Worm (Caenorhabditis elegans) whole organism, L3 larva: ENCODE data around the gene ast-1.

Experiments
- R02D3.7 ChIP-seq: fragments of 150-350 bp; optimal IDR thresholded peaks from 2 replicates; lab custom pipeline; 2014; ENCODE audit warnings: missing biosample characterization, missing genetic modification characterization
- ZK546.5 ChIP-seq: sonication (generic microtip); optimal IDR thresholded peaks from 2 replicates; lab custom pipeline; 2017; ENCODE audit warnings: missing biosample characterization, missing genetic modification characterization
- aly-2 ChIP-seq: fragments of 150-350 bp; optimal IDR thresholded peaks from 2 replicates; lab custom pipeline; 2014; ENCODE audit warnings: missing biosample characterization, missing genetic modification characterization
- ama-1 ChIP-seq: fragments of 150-350 bp; optimal IDR thresholded peaks from 2 replicates; lab custom pipeline; 2018
- ceh-16 ChIP-seq: sonication (generic microtip); optimal IDR thresholded peaks from 2 replicates; lab custom pipeline; 2017; ENCODE audit warnings: missing biosample characterization, missing genetic modification characterization
- ceh-28 ChIP-seq: fragments of 150-350 bp; optimal IDR thresholded peaks from 2 replicates; lab custom pipeline; 2014; ENCODE audit warnings: missing biosample characterization, missing genetic modification reagents, missing genetic modification characterization
- ceh-82 ChIP-seq: fragments of 150-350 bp; optimal IDR thresholded peaks from 2 replicates; lab custom pipeline; 2014; ENCODE audit warnings: missing biosample characterization, missing genetic modification characterization
- ceh-9 ChIP-seq: sonication (generic microtip); optimal IDR thresholded peaks from 2 replicates; lab custom pipeline; 2018; ENCODE audit warnings: missing biosample characterization, missing genetic modification characterization
- daf-12 ChIP-seq: fragments of 150-350 bp; optimal IDR thresholded peaks from 2 replicates; lab custom pipeline; 2014; ENCODE audit warnings: missing biosample characterization, missing genetic modification reagents, missing genetic modification characterization
- egl-27 ChIP-seq: sonication (generic microtip); optimal IDR thresholded peaks from 4 replicates; lab custom pipeline; 2017; ENCODE audit warnings: missing biosample characterization, missing genetic modification reagents, missing genetic modification characterization
- egl-5 ChIP-seq: fragments of 150-350 bp; optimal IDR thresholded peaks from 2 replicates; lab custom pipeline; 2017; ENCODE audit warnings: missing biosample characterization, missing genetic modification reagents, missing genetic modification characterization, inconsistent platforms
- elt-1 ChIP-seq: fragments of 150-350 bp; optimal IDR thresholded peaks from 2 replicates; lab custom pipeline; 2014; ENCODE audit warnings: missing biosample characterization, missing genetic modification characterization
- elt-2 ChIP-seq: sonication (generic microtip); optimal IDR thresholded peaks from 2 replicates; lab custom pipeline; 2016; ENCODE audit warnings: missing genetic modification reagents, mild to moderate bottlenecking, missing genetic modification characterization, missing compliant biosample characterization
- elt-3 ChIP-seq, 3 experiments: fragments of 150-350 bp in 1 of 3; sonication (generic microtip) in 2 of 3; optimal IDR thresholded peaks; 2 replicates in 2 of 3; 4 replicates in 1 of 3; lab custom pipeline; 2014 to 2017; ENCODE audit warnings: missing biosample characterization in 3 of 3, missing genetic modification characterization in 3 of 3
- fkh-10 ChIP-seq: sonication (generic microtip); optimal IDR thresholded peaks from 2 replicates; lab custom pipeline; 2017; ENCODE audit warnings: missing biosample characterization, missing genetic modification reagents, missing genetic modification characterization
- fkh-2 ChIP-seq: fragments of 150-350 bp; optimal IDR thresholded peaks from 2 replicates; lab custom pipeline; 2014; ENCODE audit warnings: missing biosample characterization, missing genetic modification reagents, missing genetic modification characterization
- fos-1 ChIP-seq: fragments of 150-350 bp; optimal IDR thresholded peaks from 2 replicates; lab custom pipeline; 2014; ENCODE audit warnings: missing biosample characterization, missing genetic modification characterization
- jun-1 ChIP-seq: fragments of 150-350 bp; optimal IDR thresholded peaks from 2 replicates; lab custom pipeline; 2014; ENCODE audit warnings: missing biosample characterization, missing genetic modification reagents, missing genetic modification characterization
- lin-15B ChIP-seq: fragments of 150-350 bp; optimal IDR thresholded peaks from 2 replicates; lab custom pipeline; 2014; ENCODE audit warnings: missing biosample characterization, missing genetic modification characterization
- lin-39 ChIP-seq: fragments of 150-350 bp; optimal IDR thresholded peaks from 2 replicates; lab custom pipeline; 2018; ENCODE audit warnings: missing biosample characterization, missing genetic modification reagents, missing genetic modification characterization
- lsy-12 ChIP-seq: sonication (generic microtip); optimal IDR thresholded peaks from 2 replicates; lab custom pipeline; 2016; ENCODE audit warnings: mild to moderate bottlenecking, missing genetic modification characterization, missing compliant biosample characterization
- mdl-1 ChIP-seq: fragments of 150-350 bp; optimal IDR thresholded peaks from 2 replicates; lab custom pipeline; 2014; ENCODE audit warnings: missing biosample characterization, missing genetic modification characterization
- nfya-1 ChIP-seq: sonication (generic microtip); optimal IDR thresholded peaks from 2 replicates; lab custom pipeline; 2017; ENCODE audit warnings: missing genetic modification characterization, mild to moderate bottlenecking, missing compliant biosample characterization, antibody characterized with exemption, moderate library complexity; ENCODE audit not compliant: insufficient read depth
- nhr-12 ChIP-seq: fragments of 150-350 bp; optimal IDR thresholded peaks from 2 replicates; lab custom pipeline; 2014; ENCODE audit warnings: missing biosample characterization, missing genetic modification characterization
- nhr-23 ChIP-seq: fragments of 150-350 bp; optimal IDR thresholded peaks from 2 replicates; lab custom pipeline; 2014; ENCODE audit warnings: missing biosample characterization, missing genetic modification reagents, missing genetic modification characterization
- nhr-237 ChIP-seq: fragments of 150-350 bp; optimal IDR thresholded peaks from 2 replicates; lab custom pipeline; 2014; ENCODE audit warnings: missing biosample characterization, missing genetic modification characterization
- nhr-25 ChIP-seq: sonication (generic microtip); optimal IDR thresholded peaks from 2 replicates; lab custom pipeline; 2017; ENCODE audit warnings: missing biosample characterization, missing genetic modification characterization
- nhr-28 ChIP-seq: fragments of 150-350 bp; optimal IDR thresholded peaks from 2 replicates; lab custom pipeline; 2014; ENCODE audit warnings: missing biosample characterization, missing genetic modification characterization
- nhr-43 ChIP-seq: sonication (generic microtip); optimal IDR thresholded peaks from 2 replicates; lab custom pipeline; 2016; ENCODE audit warnings: mild to moderate bottlenecking, missing genetic modification characterization, missing compliant biosample characterization; ENCODE audit not compliant: poor library complexity, severe bottlenecking
- nhr-67 ChIP-seq: fragments of 150-350 bp; optimal IDR thresholded peaks from 2 replicates; lab custom pipeline; 2014; ENCODE audit warnings: missing biosample characterization, missing genetic modification characterization
- nhr-76 ChIP-seq: fragments of 150-350 bp; sonication (generic microtip); optimal IDR thresholded peaks from 5 replicates; lab custom pipeline; 2014; ENCODE audit warnings: missing biosample characterization, missing genetic modification characterization
- pha-4 ChIP-seq: fragments of 150-350 bp; optimal IDR thresholded peaks from 2 replicates; lab custom pipeline; 2014; ENCODE audit warnings: missing biosample characterization, missing genetic modification reagents, missing genetic modification characterization
- pqm-1 ChIP-seq: fragments of 150-350 bp; optimal IDR thresholded peaks from 2 replicates; lab custom pipeline; 2017; ENCODE audit warnings: missing biosample characterization, missing genetic modification characterization, inconsistent platforms
- sea-2 ChIP-seq: fragments of 150-350 bp; sonication (generic microtip); optimal IDR thresholded peaks from 4 replicates; lab custom pipeline; 2014; ENCODE audit warnings: missing biosample characterization, missing genetic modification reagents, missing genetic modification characterization
- snpc-4 ChIP-seq: fragments of 150-350 bp; optimal IDR thresholded peaks from 2 replicates; lab custom pipeline; 2014; ENCODE audit warnings: missing biosample characterization, missing genetic modification characterization
- tbx-2 ChIP-seq: sonication (generic microtip); optimal IDR thresholded peaks from 2 replicates; lab custom pipeline; 2016; ENCODE audit warnings: mild to moderate bottlenecking, missing genetic modification characterization, missing compliant biosample characterization
- unc-39 ChIP-seq: sonication (generic microtip); optimal IDR thresholded peaks from 4 replicates; lab custom pipeline; 2017; ENCODE audit warnings: missing biosample characterization, missing genetic modification characterization
- unc-62 ChIP-seq: fragments of 150-350 bp; sonication (generic microtip); optimal IDR thresholded peaks from 4 replicates; lab custom pipeline; 2014; ENCODE audit warnings: missing biosample characterization, missing genetic modification reagents, missing genetic modification characterization
- ztf-11 ChIP-seq: fragments of 150-350 bp; optimal IDR thresholded peaks from 2 replicates; lab custom pipeline; 2014; ENCODE audit warnings: missing biosample characterization, missing genetic modification characterization

The ast-1 gene

DNA sequence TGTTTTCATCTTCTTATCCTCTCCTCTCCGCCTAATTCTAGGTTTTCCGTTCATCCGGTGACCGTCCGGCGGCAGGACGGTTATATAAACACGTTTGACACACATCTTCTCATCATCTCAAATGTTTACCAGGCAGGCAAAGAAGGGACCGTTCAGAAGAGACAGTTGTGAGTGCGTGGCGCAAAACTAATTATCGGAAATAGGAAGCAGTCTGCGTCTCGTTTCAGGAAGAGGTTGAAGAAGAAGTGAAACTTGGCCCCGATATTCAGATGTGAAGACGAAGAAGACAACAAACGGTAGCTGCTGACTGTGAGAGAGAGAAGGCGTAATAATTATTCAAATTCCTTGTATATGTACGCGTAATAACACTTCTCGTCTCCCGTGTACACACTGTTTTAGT is 36.4 kb downstream of the ast-1 start:
- TF ChIP-seq fkh-2 (tag; lab: Kevin White, UChicago) = no peak

DNA sequence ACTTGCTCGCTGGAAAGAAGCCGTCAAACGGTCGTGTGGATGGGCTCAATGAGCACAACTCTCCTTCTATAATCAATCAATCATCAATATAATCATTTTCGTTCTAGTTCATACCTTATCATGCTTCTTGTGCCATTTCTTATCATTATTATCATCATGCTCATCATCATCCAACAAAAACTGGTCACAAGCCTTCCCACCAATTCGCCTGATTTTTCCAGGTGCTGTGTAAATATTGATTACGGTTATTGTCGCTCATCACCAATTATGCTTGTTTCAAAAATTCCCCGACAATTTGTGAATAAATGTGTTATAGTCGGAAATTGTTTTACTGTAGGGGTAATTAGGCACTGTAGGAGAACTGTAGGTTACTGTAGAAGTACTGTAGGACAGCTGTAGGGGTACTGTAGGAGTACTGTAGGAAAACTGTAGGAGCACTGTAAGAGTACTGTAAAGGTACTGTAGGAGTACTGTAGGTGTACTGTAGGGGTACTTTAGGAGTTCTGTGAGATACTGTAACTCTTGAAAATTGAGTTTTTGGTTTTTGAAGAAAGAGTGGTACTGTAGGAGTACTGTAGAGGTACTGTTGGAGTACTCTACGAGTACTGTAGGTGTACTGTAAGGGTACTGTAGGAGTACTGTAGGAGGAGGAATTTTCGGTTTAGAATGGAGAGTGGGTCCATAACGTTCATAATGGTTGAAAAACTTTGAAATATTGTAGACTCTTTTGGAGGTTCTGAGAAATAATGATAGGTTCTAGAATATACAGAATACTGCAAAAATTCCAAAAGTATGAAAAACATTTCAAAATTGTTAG is 40.9 kb downstream of the ast-1 start:
- peak; percentile 60 for TF ChIP-seq nhr-43
- peak; percentile 4 for TF ChIP-seq lsy-12
- no peak for TF ChIP-seq pqm-1 (tag; lab: Kevin White, UChicago)
- no peak for TF ChIP-seq elt-2
- peak; percentile 43 for TF ChIP-seq nhr-23
- no peak for TF ChIP-seq nhr-28 (tag; lab: Kevin White, UChicago)
- TF ChIP-seq nfya-1 (tag; lab: Kevin White, UChicago) = peak; percentile 64
- no peak for TF ChIP-seq fos-1 (tag; lab: Kevin White, UChicago)
- no peak for TF ChIP-seq nhr-25 (tag; lab: Kevin White, UChicago)

DNA sequence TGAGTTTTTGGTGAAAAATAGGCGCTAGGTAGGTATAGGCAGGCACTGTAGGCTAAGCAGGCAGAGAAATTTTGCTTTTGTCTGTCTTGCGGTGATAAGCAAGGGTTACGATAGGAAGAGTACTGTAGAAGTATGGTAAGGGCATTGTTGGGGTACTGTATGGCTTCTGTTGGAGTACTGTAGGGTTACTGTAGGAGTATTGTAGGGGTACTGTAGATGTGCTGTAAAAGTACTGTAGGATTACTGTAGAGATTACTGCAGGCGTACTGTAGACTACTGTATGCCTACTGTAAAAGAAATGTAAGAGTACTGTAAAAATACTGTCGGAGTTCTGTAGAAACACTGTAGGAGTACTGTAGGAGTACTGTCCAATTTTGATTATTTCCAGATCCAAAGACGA is 42.7 kb downstream of the ast-1 start:
- no peak for TF ChIP-seq nhr-23
- TF ChIP-seq unc-39 (tag; lab: Kevin White, UChicago) = no peak
- TF ChIP-seq ceh-82 (tag; lab: Kevin White, UChicago) = no peak
- peak; percentile 10 for TF ChIP-seq ama-1 (lab: Kevin White, UChicago)

DNA sequence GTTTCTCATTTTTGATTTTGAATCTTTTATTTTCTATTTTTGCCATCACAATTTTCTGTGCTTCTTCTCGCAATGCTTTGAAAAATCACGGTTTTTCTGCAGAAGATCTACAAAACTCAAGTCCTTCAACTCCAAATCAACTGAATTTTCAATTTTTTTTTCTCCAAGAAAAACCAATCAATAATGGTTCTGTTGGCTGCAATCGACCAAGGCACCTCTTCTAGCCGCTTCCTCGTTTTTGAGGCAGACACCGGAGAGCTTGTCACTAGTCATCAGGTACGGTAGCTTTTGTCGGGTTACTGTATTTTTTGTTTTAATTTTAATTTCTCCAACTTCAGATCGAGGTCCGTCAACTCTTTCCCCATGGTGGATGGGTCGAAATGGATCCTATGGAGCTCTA is 43.3 kb downstream of the ast-1 start, which contains the start of gene R11F4.1:
R11F4.1 (plus strand) TSS at position 103 of the 400 bp plus-strand sequence.
- TF ChIP-seq ama-1 (lab: Kevin White, UChicago) (peak; percentile 58), nhr-25 (tag; lab: Kevin White, UChicago) (no peak), pqm-1 (tag; lab: Kevin White, UChicago) (no peak)

DNA sequence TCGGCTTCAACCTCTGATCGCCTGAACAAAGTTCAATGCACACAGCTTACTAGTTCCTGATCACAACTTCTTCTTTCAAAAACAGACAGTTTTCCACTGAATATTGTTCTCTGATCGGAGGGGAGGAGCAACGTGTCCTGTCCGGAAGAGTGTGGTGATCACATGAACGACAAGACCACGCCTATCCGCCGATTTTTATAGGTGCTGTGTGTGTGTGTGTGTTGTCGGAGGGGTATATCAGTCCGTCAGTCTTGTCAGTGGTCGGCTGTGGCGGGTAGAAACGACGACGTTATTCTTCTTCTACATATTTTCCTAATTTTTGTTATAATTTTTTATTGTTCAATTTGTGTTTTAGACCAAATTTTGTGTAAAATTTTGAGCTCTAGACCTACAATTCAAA is 44.4 kb downstream of the ast-1 start:
- peak; percentile 44 for TF ChIP-seq pqm-1 (tag; lab: Kevin White, UChicago)
- peak; percentile 41 for TF ChIP-seq nfya-1 (tag; lab: Kevin White, UChicago)
- peak; percentile 17 for TF ChIP-seq jun-1
- no peak for TF ChIP-seq unc-39 (tag; lab: Kevin White, UChicago)
- TF ChIP-seq nhr-43 = peak; percentile 63
- no peak for TF ChIP-seq nhr-25 (tag; lab: Kevin White, UChicago)
- peak; percentile 62 for TF ChIP-seq ama-1 (lab: Kevin White, UChicago)
- peak; percentile 36 for TF ChIP-seq nhr-23
- peak; percentile 55 for TF ChIP-seq elt-2

DNA sequence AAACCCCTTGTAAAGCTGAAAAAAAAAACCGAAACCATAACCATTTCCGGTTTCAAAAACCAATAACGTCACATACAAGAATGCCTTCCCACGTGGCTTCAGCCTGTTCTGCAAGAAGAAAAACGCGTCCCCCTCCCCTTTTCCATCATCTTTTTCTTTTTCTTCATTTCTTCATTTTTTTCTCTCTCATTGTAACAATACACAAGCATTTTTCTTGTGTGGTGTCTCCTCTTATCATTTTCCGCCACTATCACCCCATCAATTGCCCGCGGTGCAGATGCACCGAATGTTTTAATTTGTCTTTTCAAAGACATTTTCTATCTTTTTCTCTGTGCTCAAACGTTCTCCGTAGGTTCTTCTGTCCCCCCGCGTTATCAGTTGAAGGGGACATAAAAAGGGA is 46.0 kb downstream of the ast-1 start:
- TF ChIP-seq fos-1 (tag; lab: Kevin White, UChicago) (peak; percentile 33), ztf-11 (tag; lab: Kevin White, UChicago) (no peak), unc-62 (peak; percentile 15), lin-15B (tag; lab: Kevin White, UChicago) (no peak), elt-1 (tag; lab: Kevin White, UChicago) (no peak), lin-39 (tag; lab: Kevin White, UChicago) (no peak), ZK546.5 (tag; lab: Kevin White, UChicago) (no peak), fkh-10 (GFP tag; lab: Kevin White, UChicago) (no peak), nhr-76 (tag; lab: Kevin White, UChicago) (peak; percentile 30), R02D3.7 (tag; lab: Kevin White, UChicago) (peak; percentile 38), pha-4 (peak; percentile 63), unc-39 (tag; lab: Kevin White, UChicago) (no peak), sea-2 (GFP tag; lab: Kevin White, UChicago) (no peak), elt-3 (tag; optimal IDR thresholded peaks at IDR 0.05; lab: Kevin White, UChicago) (peak in 2 of 3 experiments; percentile 11 to 68), jun-1 (peak; percentile 91), nhr-67 (tag; lab: Kevin White, UChicago) (no peak), ceh-16 (tag; lab: Kevin White, UChicago) (no peak), nhr-25 (tag; lab: Kevin White, UChicago) (peak; percentile 51), elt-2 (peak; percentile 99), aly-2 (no peak), ceh-9 (no peak), nhr-12 (tag; lab: Kevin White, UChicago) (no peak), nhr-43 (peak; percentile 94), nfya-1 (tag; lab: Kevin White, UChicago) (peak; percentile 51), egl-5 (tag; lab: Kevin White, UChicago) (peak; percentile 33), lsy-12 (peak; percentile 8), nhr-23 (peak; percentile 51), snpc-4 (no peak), mdl-1 (tag; lab: Kevin White, UChicago) (peak; percentile 62), egl-27 (tag; lab: Kevin White, UChicago) (peak; percentile 83), nhr-237 (tag; lab: Kevin White, UChicago) (no peak), tbx-2 (peak; percentile 6), daf-12 (no peak), ceh-28 (tag; lab: Kevin White, UChicago) (peak; percentile 24)
